Worm (Caenorhabditis elegans): ENCODE measurements around the gene wsp-1.

wsp-1 gene

DNA sequence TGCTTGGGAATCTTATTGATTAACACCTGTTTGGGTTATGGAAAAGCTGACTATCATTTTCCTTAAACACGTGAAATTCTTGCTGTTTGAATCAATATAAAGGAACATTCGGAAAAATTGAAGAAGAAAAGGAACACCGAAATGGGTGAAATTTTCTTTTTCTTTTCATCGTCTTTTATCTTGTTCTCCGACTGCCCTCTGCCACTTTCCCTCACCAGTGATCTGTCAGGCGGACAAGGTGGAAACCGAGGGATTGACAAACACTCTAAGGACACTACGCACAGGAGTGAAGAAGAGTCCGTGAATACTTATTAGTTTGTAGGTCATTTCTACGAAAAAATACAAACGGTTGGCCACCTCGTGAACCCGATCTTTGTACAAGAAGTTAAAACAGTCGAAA, 34.5 kb upstream of the wsp-1 start:
- no peak for TF ChIP-seq hlh-4 (tag; optimal IDR thresholded peaks at IDR 0.05)
- TF ChIP-seq sup-37 (GFP tag; optimal IDR thresholded peaks at IDR 0.05) = no peak
- peak; percentile 17 for TF ChIP-seq lin-14 (GFP tag; optimal IDR thresholded peaks at IDR 0.05)
- TF ChIP-seq efl-1 (optimal IDR thresholded peaks at IDR 0.05) = no peak
- TF ChIP-seq efl-1 (GFP tag; optimal IDR thresholded peaks at IDR 0.05 in 1 of 2) = peak in 1 of 2 experiments; percentile 15
- TF ChIP-seq blmp-1 (tag; optimal IDR thresholded peaks at IDR 0.05) = peak; percentile 96

ce11 chrIV:8232428-8232827, 33.7 kb upstream of the wsp-1 start:
- TF ChIP-seq ceh-90 (tag; optimal IDR thresholded peaks at IDR 0.05) (no peak), efl-1 (optimal IDR thresholded peaks at IDR 0.05) (peak in 1 of 2 experiments; percentile 16), efl-1 (GFP tag; optimal IDR thresholded peaks at IDR 0.05 in 1 of 2) (no peak), unc-30 (tag; optimal IDR thresholded peaks at IDR 0.05) (no peak), jun-1 (tag; optimal IDR thresholded peaks at IDR 0.05) (no peak), nhr-90 (tag; optimal IDR thresholded peaks at IDR 0.05; ENCODE audit: poor library complexity) (no peak), C16A3.4 (tag; optimal IDR thresholded peaks at IDR 0.05) (peak; percentile 13), tlp-1 (tag; optimal IDR thresholded peaks at IDR 0.05) (no peak), unc-62 (GFP tag; optimal IDR thresholded peaks at IDR 0.05) (no peak), unc-86 (tag; optimal IDR thresholded peaks at IDR 0.05) (peak; percentile 33), lin-13 (GFP tag; optimal IDR thresholded peaks at IDR 0.05) (no peak), mep-1 (tag; optimal IDR thresholded peaks at IDR 0.05) (peak; percentile 37), lin-35 (GFP tag; optimal IDR thresholded peaks at IDR 0.05) (peak; percentile 23 to 47), nhr-71 (tag; optimal IDR thresholded peaks at IDR 0.05) (peak; percentile 63), mdl-1 (tag; optimal IDR thresholded peaks at IDR 0.05) (peak in 1 of 2 experiments; percentile 39), lin-14 (GFP tag; optimal IDR thresholded peaks at IDR 0.05) (peak; percentile 78), sptf-1 (tag; optimal IDR thresholded peaks at IDR 0.05) (no peak), mef-2 (tag; optimal IDR thresholded peaks at IDR 0.05) (no peak), elt-3 (tag; optimal IDR thresholded peaks at IDR 0.05) (no peak), ceh-63 (GFP tag; optimal IDR thresholded peaks at IDR 0.05) (no peak), unc-98 (GFP tag; IDR thresholded peaks at IDR 0.05) (no peak), nhr-11 (tag; optimal IDR thresholded peaks at IDR 0.05) (peak; percentile 16), ceh-82 (tag; optimal IDR thresholded peaks at IDR 0.05) (peak in 1 of 3 experiments; percentile 11), fkh-8 (tag; optimal IDR thresholded peaks at IDR 0.05) (peak; percentile 81), C04F5.9 (tag; optimal IDR thresholded peaks at IDR 0.05) (no peak), snpc-4 (tag; optimal IDR thresholded peaks at IDR 0.05) (no peak), unc-130 (tag; optimal IDR thresholded peaks at IDR 0.05) (no peak), blmp-1 (tag; optimal IDR thresholded peaks at IDR 0.05) (peak; percentile 75), F16B12.6 (tag; optimal IDR thresholded peaks at IDR 0.05) (no peak), ztf-4 (tag; optimal IDR thresholded peaks at IDR 0.05) (no peak), irx-1 (tag; optimal IDR thresholded peaks at IDR 0.05) (peak; percentile 23), nhr-20 (tag; optimal IDR thresholded peaks at IDR 0.05) (peak; percentile 36), grh-1 (GFP tag; IDR thresholded peaks at IDR 0.05) (no peak), tbx-2 (tag; optimal IDR thresholded peaks at IDR 0.05) (peak; percentile 23), ztf-11 (tag; optimal IDR thresholded peaks at IDR 0.05) (no peak), egl-27 (tag; optimal IDR thresholded peaks at IDR 0.05) (no peak), swsn-7 (tag; optimal IDR thresholded peaks at IDR 0.05) (peak; percentile 40), nhr-47 (tag; optimal IDR thresholded peaks at IDR 0.05) (peak; percentile 34), snu-23 (GFP tag; optimal IDR thresholded peaks at IDR 0.05) (peak; percentile 45), lsy-2 (tag; optimal IDR thresholded peaks at IDR 0.05) (peak; percentile 10 to 56), fkh-4 (tag; optimal IDR thresholded peaks at IDR 0.05; ENCODE audit: borderline replicate concordance) (no peak), pax-3 (tag; optimal IDR thresholded peaks at IDR 0.05) (no peak)
